Fruit fly (Drosophila melanogaster) whole organism, prepupa: ENCODE results near the gene slp1.

Source experiments
- CG10631 ChIP-seq: fragments of 200-800 bp; sonication (Bioruptor generic); optimal IDR thresholded peaks from 2 replicates; lab custom pipeline; 2016; ENCODE audit warnings: missing biosample characterization, missing genetic modification characterization
- CG10669 ChIP-seq: fragments of 200-800 bp; sonication (Bioruptor generic); optimal IDR thresholded peaks from 3 replicates; lab custom pipeline; 2018; ENCODE audit warnings: missing biosample characterization, mild to moderate bottlenecking, missing genetic modification characterization, moderate library complexity
- CG11294 ChIP-seq: fragments of 200-800 bp; sonication (Bioruptor generic); IDR thresholded peaks from 2 replicates; pipeline ENCODE4 v1.3.6; 2022; ENCODE audit warnings: missing biosample characterization, missing genetic modification characterization
- CG11762 ChIP-seq: fragments of 200-800 bp; sonication (Bioruptor generic); optimal IDR thresholded peaks from 3 replicates; lab custom pipeline; 2016; ENCODE audit warnings: missing biosample characterization, missing genetic modification characterization; ENCODE audit not compliant: insufficient read depth
- CG11902 ChIP-seq: fragments of 200-800 bp; sonication (Bioruptor generic); optimal IDR thresholded peaks from 3 replicates; lab custom pipeline; 2016; ENCODE audit warnings: missing biosample characterization, missing genetic modification characterization
- CG15336 ChIP-seq: fragments of 200-800 bp; sonication (Bioruptor generic); IDR thresholded peaks from 2 replicates; pipeline ENCODE4 v1.3.6; 2022; ENCODE audit warnings: missing biosample characterization, missing genetic modification characterization
- CG1621 ChIP-seq: fragments of 200-800 bp; sonication (Bioruptor generic); optimal IDR thresholded peaks from 3 replicates; lab custom pipeline; 2018; ENCODE audit warnings: missing biosample characterization, mild to moderate bottlenecking, missing genetic modification characterization
- CG16779 ChIP-seq: fragments of 200-800 bp; sonication (Bioruptor generic); optimal IDR thresholded peaks from 3 replicates; lab custom pipeline; 2017; ENCODE audit warnings: missing biosample characterization, mild to moderate bottlenecking, missing genetic modification characterization
- CG31627 ChIP-seq: fragments of 200-800 bp; sonication (Bioruptor generic); optimal IDR thresholded peaks from 3 replicates; lab custom pipeline; 2016; ENCODE audit warnings: missing biosample characterization, missing genetic modification characterization
- CG34406 ChIP-seq: fragments of 200-800 bp; sonication (Bioruptor generic); optimal IDR thresholded peaks from 3 replicates; lab custom pipeline; 2016; ENCODE audit warnings: missing biosample characterization, missing genetic modification characterization
- CG3919 ChIP-seq: fragments of 200-800 bp; sonication (Bioruptor generic); optimal IDR thresholded peaks from 3 replicates; lab custom pipeline; 2016; ENCODE audit warnings: missing biosample characterization, missing genetic modification characterization
- CG4318 ChIP-seq: fragments of 200-800 bp; sonication (Bioruptor generic); optimal IDR thresholded peaks from 3 replicates; lab custom pipeline; 2017; ENCODE audit warnings: missing biosample characterization, mild to moderate bottlenecking, missing genetic modification characterization
- CG6163 ChIP-seq: fragments of 200-800 bp; sonication (Bioruptor generic); IDR thresholded peaks from 3 replicates; pipeline ENCODE4 v1.3.6; 2022; ENCODE audit warnings: missing biosample characterization, missing genetic modification characterization
- CG6276 ChIP-seq: fragments of 200-800 bp; sonication (Bioruptor generic); optimal IDR thresholded peaks from 2 replicates; lab custom pipeline; 2017; ENCODE audit warnings: missing biosample characterization, mild to moderate bottlenecking, missing genetic modification characterization
- CG6792 ChIP-seq: fragments of 200-800 bp; sonication (Bioruptor generic); optimal IDR thresholded peaks from 3 replicates; lab custom pipeline; 2016; ENCODE audit warnings: missing biosample characterization, missing genetic modification characterization
- CG6808 ChIP-seq: fragments of 200-800 bp; sonication (Bioruptor generic); optimal IDR thresholded peaks from 3 replicates; lab custom pipeline; 2017; ENCODE audit warnings: missing biosample characterization, missing genetic modification characterization, mild to moderate bottlenecking, moderate library complexity, missing genetic modification reagents
- CG6854 ChIP-seq: fragments of 200-800 bp; sonication (Bioruptor generic); optimal IDR thresholded peaks from 2 replicates; lab custom pipeline; 2017; ENCODE audit warnings: missing biosample characterization, mild to moderate bottlenecking, missing genetic modification characterization
- CG7368 ChIP-seq: fragments of 200-800 bp; sonication (Bioruptor generic); optimal IDR thresholded peaks from 3 replicates; lab custom pipeline; 2016; ENCODE audit warnings: missing biosample characterization, missing genetic modification characterization
- CG8319 ChIP-seq: fragments of 200-800 bp; sonication (Bioruptor generic); optimal IDR thresholded peaks from 3 replicates; lab custom pipeline; 2016; ENCODE audit warnings: missing biosample characterization, missing genetic modification characterization
- CG8632 ChIP-seq: fragments of 200-800 bp; sonication (Bioruptor generic); optimal IDR thresholded peaks from 3 replicates; lab custom pipeline; 2016; ENCODE audit warnings: missing biosample characterization, missing genetic modification characterization
- CG9139 ChIP-seq: fragments of 200-800 bp; sonication (Bioruptor generic); optimal IDR thresholded peaks from 3 replicates; lab custom pipeline; 2017; ENCODE audit warnings: missing biosample characterization, mild to moderate bottlenecking, missing genetic modification characterization
- Eip78C ChIP-seq: fragments of 200-800 bp; sonication (Bioruptor generic); peaks from one replicate; lab custom pipeline; 2016; ENCODE audit warnings: missing biosample characterization, missing genetic modification characterization
- Eip93F ChIP-seq: fragments of 200-800 bp; sonication (Bioruptor generic); optimal IDR thresholded peaks from 2 replicates; lab custom pipeline; 2016; ENCODE audit warnings: missing biosample characterization, mild to moderate bottlenecking, missing genetic modification characterization
- Ets21C ChIP-seq: fragments of 200-800 bp; sonication (Bioruptor generic); optimal IDR thresholded peaks from 3 replicates; lab custom pipeline; 2016; ENCODE audit warnings: missing biosample characterization, missing genetic modification characterization
- Ets96B ChIP-seq: fragments of 200-800 bp; optimal IDR thresholded peaks from 2 replicates; lab custom pipeline; 2019; ENCODE audit warnings: missing biosample characterization, mild to moderate bottlenecking, missing genetic modification characterization, moderate library complexity
- Gug ChIP-seq: fragments of 200-800 bp; sonication (Bioruptor generic); IDR thresholded peaks from 2 replicates; pipeline ENCODE4 v1.3.6; 2022; ENCODE audit warnings: missing biosample characterization, missing genetic modification characterization
- Hr38 ChIP-seq: sonication (Bioruptor generic); optimal IDR thresholded peaks from 2 replicates; lab custom pipeline; 2016; ENCODE audit warnings: missing biosample characterization, missing genetic modification characterization
- Hr39 ChIP-seq: fragments of 200-800 bp; sonication (Bioruptor generic); optimal IDR thresholded peaks from 2 replicates; lab custom pipeline; 2016; ENCODE audit warnings: missing biosample characterization, missing genetic modification characterization
- Met ChIP-seq: fragments of 200-800 bp; sonication (Bioruptor generic); optimal IDR thresholded peaks from 3 replicates; lab custom pipeline; 2016; ENCODE audit warnings: missing biosample characterization, missing genetic modification characterization
- Smox ChIP-seq: fragments of 200-800 bp; sonication (Bioruptor generic); optimal IDR thresholded peaks from 3 replicates; lab custom pipeline; 2016; ENCODE audit warnings: missing biosample characterization, missing genetic modification characterization
- Sox102F ChIP-seq: fragments of 200-800 bp; sonication (Bioruptor generic); optimal IDR thresholded peaks from 2 replicates; lab custom pipeline; 2016; ENCODE audit warnings: missing biosample characterization, mild to moderate bottlenecking, missing genetic modification characterization
- Sox15 ChIP-seq: fragments of 200-800 bp; sonication (Bioruptor generic); optimal IDR thresholded peaks from 3 replicates; lab custom pipeline; 2016; ENCODE audit warnings: missing biosample characterization, missing genetic modification characterization
- achi ChIP-seq: fragments of 200-800 bp; sonication (Bioruptor generic); optimal IDR thresholded peaks from 3 replicates; lab custom pipeline; 2016; ENCODE audit warnings: missing biosample characterization, missing genetic modification characterization
- cyc ChIP-seq: fragments of 200-800 bp; sonication (Bioruptor generic); optimal IDR thresholded peaks from 3 replicates; lab custom pipeline; 2016; ENCODE audit warnings: missing biosample characterization, missing genetic modification characterization
- dac ChIP-seq: fragments of 200-800 bp; sonication (Bioruptor generic); optimal IDR thresholded peaks from 2 replicates; lab custom pipeline; 2017; ENCODE audit warnings: missing biosample characterization, mild to moderate bottlenecking, missing genetic modification characterization
- dsx ChIP-seq: fragments of 200-800 bp; optimal IDR thresholded peaks from 3 replicates; lab custom pipeline; 2019; ENCODE audit warnings: missing biosample characterization, mild to moderate bottlenecking, missing genetic modification characterization, moderate library complexity; ENCODE audit not compliant: poor library complexity, severe bottlenecking
- esn ChIP-seq: fragments of 200-800 bp; sonication (Bioruptor generic); optimal IDR thresholded peaks from 2 replicates; lab custom pipeline; 2016; ENCODE audit warnings: missing biosample characterization, mild to moderate bottlenecking, missing genetic modification characterization, moderate library complexity
- fd85E ChIP-seq: fragments of 200-800 bp; sonication (Bioruptor generic); optimal IDR thresholded peaks from 3 replicates; lab custom pipeline; 2016; ENCODE audit warnings: missing biosample characterization, missing genetic modification characterization
- fkh ChIP-seq: fragments of 200-800 bp; sonication (Bioruptor generic); optimal IDR thresholded peaks from 3 replicates; lab custom pipeline; 2017; ENCODE audit warnings: missing biosample characterization, mild to moderate bottlenecking, missing genetic modification characterization, moderate library complexity
- lz ChIP-seq: fragments of 200-800 bp; sonication (Bioruptor generic); optimal IDR thresholded peaks from 3 replicates; lab custom pipeline; 2016; ENCODE audit warnings: missing biosample characterization, missing genetic modification characterization
- net ChIP-seq: fragments of 200-800 bp; sonication (Bioruptor generic); optimal IDR thresholded peaks from 3 replicates; lab custom pipeline; 2016; ENCODE audit warnings: missing biosample characterization, missing genetic modification characterization
- pdm3 ChIP-seq: fragments of 200-800 bp; sonication (Bioruptor generic); optimal IDR thresholded peaks from 3 replicates; lab custom pipeline; 2016; ENCODE audit warnings: missing biosample characterization, missing genetic modification characterization
- salr ChIP-seq, 2 experiments: fragments of 200-800 bp; sonication (Bioruptor generic); optimal IDR thresholded peaks; 3 replicates each; lab custom pipeline; 2016 to 2018; ENCODE audit warnings: missing biosample characterization in 2 of 2, missing genetic modification characterization in 2 of 2, mild to moderate bottlenecking in 1 of 2
- spab ChIP-seq: fragments of 200-800 bp; sonication (Bioruptor generic); optimal IDR thresholded peaks from 2 replicates; lab custom pipeline; 2017; ENCODE audit warnings: missing biosample characterization, mild to moderate bottlenecking, missing genetic modification characterization, missing genetic modification reagents
- ss ChIP-seq, 2 experiments: fragments of 200-800 bp; sonication (Bioruptor generic); optimal IDR thresholded peaks; 2 replicates in 1 of 2; 3 replicates in 1 of 2; lab custom pipeline; 2017 to 2018; ENCODE audit warnings: mild to moderate bottlenecking in 2 of 2, missing biosample characterization in 2 of 2, missing genetic modification characterization in 2 of 2, moderate library complexity in 1 of 2
- svp ChIP-seq: fragments of 200-800 bp; sonication (Bioruptor generic); peaks from one replicate; lab custom pipeline; 2016; ENCODE audit warnings: missing biosample characterization, missing genetic modification characterization
- topi ChIP-seq: fragments of 200-800 bp; sonication (Bioruptor generic); optimal IDR thresholded peaks from 3 replicates; lab custom pipeline; 2016; ENCODE audit warnings: missing biosample characterization, missing genetic modification characterization
- vri ChIP-seq: fragments of 200-800 bp; sonication (Bioruptor generic); optimal IDR thresholded peaks from 3 replicates; lab custom pipeline; 2016; ENCODE audit warnings: missing biosample characterization, mild to moderate bottlenecking, missing genetic modification characterization

Gene slp1

dm6 chr2L:3780587-3780986 lies 44.9 kb upstream of the slp1 start:
- TF ChIP-seq Eip78C (GFP tag; lab: Kevin White, UChicago) (peak; percentile 26), fd85E (no peak), svp (peak; percentile 55), CG34406 (GFP tag; lab: Kevin White, UChicago) (no peak), CG10631 (GFP tag; lab: Kevin White, UChicago) (no peak), CG31627 (GFP tag; lab: Kevin White, UChicago) (peak; percentile 6), CG6854 (GFP tag; lab: Kevin White, UChicago) (no peak), Gug (no peak), topi (peak; percentile 12), Met (GFP tag; lab: Kevin White, UChicago) (peak; percentile 28)

DNA sequence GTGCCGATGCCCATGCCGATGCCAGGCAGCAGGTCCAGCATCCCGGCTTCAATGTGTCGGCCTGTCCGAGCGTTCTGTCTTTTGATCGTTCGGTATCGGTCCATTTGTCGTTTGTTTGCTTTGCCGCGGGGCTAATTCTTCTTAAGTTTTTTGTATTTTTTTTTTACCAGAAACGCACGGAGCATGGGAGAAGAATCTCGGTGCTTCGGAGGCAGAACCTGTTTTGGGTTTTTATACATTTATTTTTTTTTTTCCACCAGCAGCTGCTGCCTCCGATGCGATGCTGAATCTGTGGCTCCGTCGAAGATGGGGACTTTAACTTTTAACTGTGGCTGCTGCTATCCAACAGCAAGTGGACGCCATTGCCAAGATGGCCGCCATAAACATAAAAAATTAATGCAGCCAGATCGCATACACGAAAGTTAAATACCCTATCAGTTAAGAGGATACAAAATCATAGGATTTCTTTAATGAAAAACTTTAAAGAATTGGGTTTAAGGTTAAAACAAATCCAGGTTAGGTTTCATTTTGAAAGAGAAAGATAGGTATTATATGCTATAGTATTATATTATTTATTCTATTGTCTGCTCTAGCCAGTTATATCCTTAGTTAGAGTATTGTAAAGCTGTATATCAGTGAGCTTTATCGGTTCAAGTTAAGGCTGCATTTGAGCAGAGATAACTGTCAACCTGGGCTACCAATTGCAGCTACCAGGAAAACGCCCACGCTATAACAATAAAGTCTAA lies 44.2 kb upstream of the slp1 start:
- peak; percentile 42 for TF ChIP-seq spab
- peak; percentile 66 for TF ChIP-seq pdm3 (GFP tag; lab: Kevin White, UChicago)
- TF ChIP-seq Smox (GFP tag; lab: Kevin White, UChicago) = peak; percentile 74
- peak; percentile 52 for TF ChIP-seq Sox15 (GFP tag; lab: Kevin White, UChicago)
- no peak for TF ChIP-seq CG7368 (GFP tag; lab: Kevin White, UChicago)
- peak; percentile 47 for TF ChIP-seq CG34406 (GFP tag; lab: Kevin White, UChicago)
- TF ChIP-seq Eip93F = no peak
- no peak for TF ChIP-seq CG9139 (GFP tag; lab: Kevin White, UChicago)
- peak; percentile 77 for TF ChIP-seq CG15336 (GFP tag; lab: Robert Waterston, UW)
- TF ChIP-seq lz (GFP tag; lab: Kevin White, UChicago) = peak; percentile 64
- no peak for TF ChIP-seq fkh (GFP tag; lab: Kevin White, UChicago)
- TF ChIP-seq net (GFP tag; lab: Kevin White, UChicago) = peak; percentile 68
- peak; percentile 81 for TF ChIP-seq CG6163
- no peak for TF ChIP-seq dac
- TF ChIP-seq Sox102F (GFP tag; lab: Kevin White, UChicago) = peak; percentile 76
- TF ChIP-seq CG31627 (GFP tag; lab: Kevin White, UChicago) = peak; percentile 56
- TF ChIP-seq CG11902 = peak; percentile 28
- peak; percentile 44 for TF ChIP-seq achi (GFP tag; lab: Kevin White, UChicago)
- peak; percentile 2 for TF ChIP-seq CG6854 (GFP tag; lab: Kevin White, UChicago)
- no peak for TF ChIP-seq CG1621 (tag; lab: Kevin White, UChicago)
- no peak for TF ChIP-seq CG4318 (GFP tag; lab: Kevin White, UChicago)
- no peak for TF ChIP-seq Hr38 (GFP tag; lab: Kevin White, UChicago)
- peak; percentile 53 for TF ChIP-seq dsx (GFP tag; lab: Kevin White, UChicago)
- peak; percentile 65 for TF ChIP-seq CG8632 (GFP tag; lab: Kevin White, UChicago)
- TF ChIP-seq CG10631 (GFP tag; lab: Kevin White, UChicago) = peak; percentile 72
- peak; percentile 88 for TF ChIP-seq Eip78C (GFP tag; lab: Kevin White, UChicago)
- peak; percentile 53 for TF ChIP-seq vri
- TF ChIP-seq fd85E = no peak
- no peak for TF ChIP-seq CG8319 (GFP tag; lab: Kevin White, UChicago)
- peak; percentile 45 for TF ChIP-seq cyc
- peak; percentile 70 for TF ChIP-seq CG6792
- peak; percentile 51 for TF ChIP-seq CG10669 (GFP tag; lab: Kevin White, UChicago)
- TF ChIP-seq CG11762 (GFP tag; lab: Kevin White, UChicago) = no peak
- TF ChIP-seq CG6276 (GFP tag; lab: Kevin White, UChicago) = no peak
- no peak for TF ChIP-seq CG16779 (tag; lab: Kevin White, UChicago)
- TF ChIP-seq ss (GFP tag; optimal IDR thresholded peaks at IDR 0.05; lab: Kevin White, UChicago) = peak in 1 of 2 experiments; percentile 10
- peak; percentile 35 to 66 for TF ChIP-seq salr (GFP tag; optimal IDR thresholded peaks at IDR 0.05; lab: Kevin White, UChicago)
- TF ChIP-seq Ets96B (tag; lab: Kevin White, UChicago) = peak; percentile 46
- TF ChIP-seq Hr39 (GFP tag; lab: Kevin White, UChicago) = peak; percentile 55
- peak; percentile 36; the same call in 1 of the 2 replicates for TF ChIP-seq CG11294
- peak; percentile 44 for TF ChIP-seq CG3919 (GFP tag; lab: Kevin White, UChicago)
- TF ChIP-seq Ets21C (GFP tag; lab: Kevin White, UChicago) = no peak
- peak; percentile 81 for TF ChIP-seq esn (GFP tag; lab: Kevin White, UChicago)
- peak; percentile 54 for TF ChIP-seq CG6808 (GFP tag; lab: Kevin White, UChicago)
